Worm (Caenorhabditis elegans) whole organism, L4/young adult: ENCODE results near the gene nlp-19.

Experiments used
- W03F9.2 ChIP-seq: fragments of 150-350 bp; optimal IDR thresholded peaks from 2 replicates; lab custom pipeline; 2014; ENCODE audit warnings: missing biosample characterization, missing genetic modification characterization
- dao-5 ChIP-seq: sonication (generic microtip); optimal IDR thresholded peaks from 2 replicates; lab custom pipeline; 2016; ENCODE audit warnings: missing genotype, missing genetic modification characterization, moderate library complexity, missing compliant biosample characterization
- him-1 ChIP-seq: sonication (generic microtip); optimal IDR thresholded peaks from 2 replicates; lab custom pipeline; 2016; ENCODE audit warnings: missing genotype, missing genetic modification reagents, missing genetic modification characterization, missing compliant biosample characterization

ce11 chrX:10992177-10992576 is 33.6 kb downstream of the nlp-19 start, which contains the start of gene ver-3:
- TF ChIP-seq W03F9.2 (tag; lab: Kevin White, UChicago) (no peak), him-1 (no peak), dao-5 (tag; lab: Kevin White, UChicago) (no peak)
